Fruit fly (Drosophila melanogaster) whole organism, embryonic: ENCODE results near the gene dUTPase.

Experiments used
- BEAF-32 ChIP-seq: fragments of 200-800 bp; sonication (Bioruptor generic); optimal IDR thresholded peaks from 3 replicates; lab custom pipeline; 2017; ENCODE audit warnings: missing biosample characterization, missing genetic modification characterization, mild to moderate bottlenecking, moderate library complexity, missing genetic modification reagents
- CG10147 ChIP-seq: fragments of 200-800 bp; sonication (Bioruptor generic); optimal IDR thresholded peaks from 2 replicates; lab custom pipeline; 2019; ENCODE audit warnings: missing biosample characterization, mild to moderate bottlenecking, missing genetic modification characterization, moderate library complexity
- CG11456 ChIP-seq: fragments of 200-800 bp; sonication (Bioruptor generic); IDR thresholded peaks from 3 replicates; pipeline ENCODE4 v1.3.6; 2022; ENCODE audit warnings: missing biosample characterization, missing genetic modification characterization
- CG11723 ChIP-seq: fragments of 200-800 bp; sonication (Bioruptor generic); optimal IDR thresholded peaks from 2 replicates; lab custom pipeline; 2017; ENCODE audit warnings: missing biosample characterization, mild to moderate bottlenecking, missing genetic modification characterization
- CG12659 ChIP-seq: fragments of 200-800 bp; sonication (Bioruptor generic); optimal IDR thresholded peaks from 3 replicates; lab custom pipeline; 2017; ENCODE audit warnings: mild to moderate bottlenecking, missing biosample characterization, missing genetic modification reagents, missing genetic modification characterization
- CG13123 ChIP-seq: fragments of 200-800 bp; sonication (Bioruptor generic); optimal IDR thresholded peaks from 2 replicates; lab custom pipeline; 2016; ENCODE audit warnings: missing biosample characterization, missing genetic modification characterization
- CG1529 ChIP-seq: fragments of 200-800 bp; sonication (Bioruptor generic); optimal IDR thresholded peaks from 3 replicates; lab custom pipeline; 2018; ENCODE audit warnings: missing biosample characterization, missing genetic modification characterization
- CG17186 ChIP-seq: fragments of 200-800 bp; sonication (Bioruptor generic); optimal IDR thresholded peaks from 3 replicates; lab custom pipeline; 2017; ENCODE audit warnings: missing biosample characterization, missing genetic modification reagents, missing genetic modification characterization
- CG18262 ChIP-seq: fragments of 200-800 bp; optimal IDR thresholded peaks from 3 replicates; lab custom pipeline; 2019; ENCODE audit warnings: missing biosample characterization, mild to moderate bottlenecking, missing genetic modification characterization, moderate library complexity
- CG18619 ChIP-seq: fragments of 200-800 bp; sonication (Bioruptor generic); optimal IDR thresholded peaks from 3 replicates; lab custom pipeline; 2017; ENCODE audit warnings: missing biosample characterization, mild to moderate bottlenecking, missing genetic modification characterization
- CG30431 ChIP-seq: fragments of 200-800 bp; sonication (Bioruptor generic); optimal IDR thresholded peaks from 2 replicates; lab custom pipeline; 2017; ENCODE audit warnings: missing biosample characterization, missing genetic modification characterization
- CG31388 ChIP-seq: fragments of 200-800 bp; sonication (Bioruptor generic); optimal IDR thresholded peaks from 2 replicates; lab custom pipeline; 2016; ENCODE audit warnings: missing biosample characterization, missing genetic modification characterization
- CG3838 ChIP-seq: fragments of 200-800 bp; sonication (Bioruptor generic); optimal IDR thresholded peaks from 3 replicates; lab custom pipeline; 2016; ENCODE audit warnings: missing biosample characterization, missing genetic modification characterization
- CG42726 ChIP-seq: fragments of 200-800 bp; sonication (Bioruptor generic); IDR thresholded peaks from 2 replicates; pipeline ENCODE4 v1.3.6; 2022; ENCODE audit warnings: missing biosample characterization, missing genetic modification characterization; ENCODE audit not compliant: partially characterized antibody
- CG4328 ChIP-seq: fragments of 200-800 bp; sonication (Bioruptor generic); optimal IDR thresholded peaks from 3 replicates; lab custom pipeline; 2017; ENCODE audit warnings: missing biosample characterization, missing genetic modification reagents, missing genetic modification characterization
- CG43689 ChIP-seq: fragments of 200-800 bp; sonication (Bioruptor generic); IDR thresholded peaks from 2 replicates; pipeline ENCODE4 v1.3.6; 2022; ENCODE audit warnings: missing biosample characterization, missing genetic modification characterization
- CG5245 ChIP-seq: fragments of 200-800 bp; sonication (Bioruptor generic); optimal IDR thresholded peaks from 3 replicates; lab custom pipeline; 2016; ENCODE audit warnings: missing biosample characterization, missing genetic modification characterization
- CG6813 ChIP-seq: fragments of 200-800 bp; sonication (Bioruptor generic); optimal IDR thresholded peaks from 2 replicates; lab custom pipeline; 2017; ENCODE audit warnings: missing biosample characterization, missing genetic modification characterization, mild to moderate bottlenecking, moderate library complexity, missing genetic modification reagents
- CG7357 ChIP-seq: fragments of 200-800 bp; sonication (Bioruptor generic); IDR thresholded peaks from 3 replicates; pipeline ENCODE4 v1.3.6; 2022; ENCODE audit warnings: missing biosample characterization, missing genetic modification characterization
- CG9876 ChIP-seq: fragments of 200-800 bp; sonication (Bioruptor generic); optimal IDR thresholded peaks from 2 replicates; lab custom pipeline; 2016; ENCODE audit warnings: missing biosample characterization, missing genetic modification characterization
- CHES-1-like ChIP-seq: fragments of 200-800 bp; sonication (Bioruptor generic); optimal IDR thresholded peaks from 2 replicates; lab custom pipeline; 2016; ENCODE audit warnings: missing biosample characterization, missing genetic modification characterization
- D19A ChIP-seq: fragments of 200-800 bp; optimal IDR thresholded peaks from 3 replicates; lab custom pipeline; 2019; ENCODE audit warnings: missing biosample characterization, mild to moderate bottlenecking, missing genetic modification characterization, moderate library complexity
- Dek ChIP-seq: fragments of 200-800 bp; sonication (Bioruptor generic); optimal IDR thresholded peaks from 3 replicates; lab custom pipeline; 2019; ENCODE audit warnings: missing biosample characterization, mild to moderate bottlenecking, missing genetic modification characterization, moderate library complexity
- Fer3 ChIP-seq: fragments of 200-800 bp; sonication (Bioruptor generic); optimal IDR thresholded peaks from 2 replicates; lab custom pipeline; 2018; ENCODE audit warnings: missing biosample characterization, mild to moderate bottlenecking, missing genetic modification characterization, moderate library complexity
- Hand ChIP-seq: fragments of 200-800 bp; sonication (Bioruptor generic); optimal IDR thresholded peaks from 2 replicates; lab custom pipeline; 2017; ENCODE audit warnings: mild to moderate bottlenecking, missing biosample characterization, missing genetic modification reagents, missing genetic modification characterization
- Hey ChIP-seq: fragments of 200-800 bp; sonication (Bioruptor generic); optimal IDR thresholded peaks from 3 replicates; lab custom pipeline; 2018; ENCODE audit warnings: missing biosample characterization, mild to moderate bottlenecking, missing genetic modification characterization
- Myb ChIP-seq: fragments of 200-800 bp; sonication (Bioruptor generic); optimal IDR thresholded peaks from 2 replicates; lab custom pipeline; 2016; ENCODE audit warnings: missing biosample characterization, missing genetic modification characterization
- NC2β ChIP-seq: fragments of 200-800 bp; sonication (Bioruptor generic); optimal IDR thresholded peaks from 2 replicates; lab custom pipeline; 2016; ENCODE audit warnings: missing biosample characterization, missing genetic modification characterization
- Oaz ChIP-seq: fragments of 200-800 bp; sonication (Bioruptor generic); IDR thresholded peaks from 2 replicates; pipeline ENCODE4 v1.3.6; 2022; ENCODE audit warnings: missing biosample characterization, missing genetic modification characterization
- Side ChIP-seq: fragments of 200-800 bp; sonication (Bioruptor generic); optimal IDR thresholded peaks from 2 replicates; lab custom pipeline; 2016; ENCODE audit warnings: missing biosample characterization, missing genetic modification characterization
- Sox102F ChIP-seq: fragments of 200-800 bp; sonication (Bioruptor generic); optimal IDR thresholded peaks from 2 replicates; lab custom pipeline; 2018; ENCODE audit warnings: missing biosample characterization, mild to moderate bottlenecking, missing genetic modification characterization, moderate library complexity
- Usf ChIP-seq: fragments of 200-800 bp; sonication (Bioruptor generic); optimal IDR thresholded peaks from 2 replicates; lab custom pipeline; 2017; ENCODE audit warnings: missing genotype, missing biosample characterization, missing genetic modification characterization
- cad ChIP-seq: fragments of >200 bp; optimal IDR thresholded peaks from 2 replicates; lab custom pipeline; 2017; ENCODE audit warnings: missing biosample characterization, missing genetic modification characterization
- chm ChIP-seq: fragments of 200-800 bp; sonication (Bioruptor generic); IDR thresholded peaks from 2 replicates; pipeline ENCODE4 v1.3.6; 2022; ENCODE audit warnings: missing biosample characterization, missing genetic modification characterization
- danr ChIP-seq: fragments of 200-800 bp; sonication (Bioruptor generic); IDR thresholded peaks from 2 replicates; pipeline ENCODE4 v1.3.6; 2022; ENCODE audit warnings: missing biosample characterization, missing genetic modification characterization
- ftz-f1 ChIP-seq: fragments of 200-800 bp; sonication (Bioruptor generic); optimal IDR thresholded peaks from 2 replicates; lab custom pipeline; 2016; ENCODE audit warnings: missing biosample characterization, missing genetic modification characterization
- grau ChIP-seq: fragments of 200-800 bp; optimal IDR thresholded peaks from 3 replicates; lab custom pipeline; 2019; ENCODE audit warnings: missing biosample characterization, mild to moderate bottlenecking, missing genetic modification characterization, moderate library complexity
- gsb-n ChIP-seq: fragments of 200-800 bp; sonication (Bioruptor generic); optimal IDR thresholded peaks from 3 replicates; lab custom pipeline; 2018; ENCODE audit warnings: missing biosample characterization, mild to moderate bottlenecking, missing genetic modification characterization
- hth ChIP-seq: fragments of >200 bp; optimal IDR thresholded peaks from 2 replicates; lab custom pipeline; 2017; ENCODE audit warnings: inconsistent platforms
- nerfin-2 ChIP-seq: fragments of 200-800 bp; sonication (Bioruptor generic); IDR thresholded peaks from 2 replicates; pipeline ENCODE4 v1.3.6; 2022; ENCODE audit warnings: missing biosample characterization, missing genetic modification characterization; ENCODE audit not compliant: partially characterized antibody
- pum ChIP-seq: fragments of 200-800 bp; sonication (Bioruptor generic); optimal IDR thresholded peaks from 2 replicates; lab custom pipeline; 2016; ENCODE audit warnings: missing biosample characterization, missing genetic modification characterization
- rib ChIP-seq: fragments of 200-800 bp; sonication (Bioruptor generic); IDR thresholded peaks from 2 replicates; pipeline ENCODE4 v1.3.6; 2022; ENCODE audit warnings: missing biosample characterization, missing genetic modification characterization
- row ChIP-seq: fragments of 200-800 bp; sonication (Bioruptor generic); IDR thresholded peaks from 3 replicates; pipeline ENCODE4 v1.3.6; 2022; ENCODE audit warnings: missing biosample characterization, missing genetic modification characterization
- sd ChIP-seq: fragments of 200-800 bp; sonication (Bioruptor generic); optimal IDR thresholded peaks from 3 replicates; lab custom pipeline; 2018; ENCODE audit warnings: missing biosample characterization, mild to moderate bottlenecking, missing genetic modification characterization, moderate library complexity
- sens-2 ChIP-seq: fragments of 200-800 bp; sonication (Bioruptor generic); IDR thresholded peaks from 2 replicates; pipeline ENCODE4 v1.3.6; 2022; ENCODE audit warnings: missing biosample characterization, missing genetic modification characterization
- sob ChIP-seq: fragments of 200-800 bp; sonication (Bioruptor generic); IDR thresholded peaks from 2 replicates; pipeline ENCODE4 v1.3.6; 2022; ENCODE audit warnings: missing biosample characterization, missing genetic modification characterization
- tap ChIP-seq: fragments of 200-800 bp; optimal IDR thresholded peaks from 3 replicates; lab custom pipeline; 2019; ENCODE audit warnings: missing biosample characterization, mild to moderate bottlenecking, missing genetic modification characterization, moderate library complexity
- trh ChIP-seq: fragments of 200-800 bp; sonication (Bioruptor generic); optimal IDR thresholded peaks from 2 replicates; lab custom pipeline; 2016; ENCODE audit warnings: missing biosample characterization, missing genetic modification characterization
- unpg ChIP-seq: fragments of 200-800 bp; sonication (Bioruptor generic); optimal IDR thresholded peaks from 3 replicates; lab custom pipeline; 2018; ENCODE audit warnings: missing biosample characterization, mild to moderate bottlenecking, missing genetic modification characterization, moderate library complexity
- wor ChIP-seq: fragments of 200-800 bp; sonication (Bioruptor generic); IDR thresholded peaks from 2 replicates; pipeline ENCODE4 v1.3.6; 2022; ENCODE audit warnings: missing biosample characterization, missing genetic modification characterization
- zfh2 ChIP-seq: fragments of 200-800 bp; sonication (Bioruptor generic); optimal IDR thresholded peaks from 2 replicates; lab custom pipeline; 2016; ENCODE audit warnings: missing biosample characterization, missing genetic modification characterization

dUTPase gene

DNA sequence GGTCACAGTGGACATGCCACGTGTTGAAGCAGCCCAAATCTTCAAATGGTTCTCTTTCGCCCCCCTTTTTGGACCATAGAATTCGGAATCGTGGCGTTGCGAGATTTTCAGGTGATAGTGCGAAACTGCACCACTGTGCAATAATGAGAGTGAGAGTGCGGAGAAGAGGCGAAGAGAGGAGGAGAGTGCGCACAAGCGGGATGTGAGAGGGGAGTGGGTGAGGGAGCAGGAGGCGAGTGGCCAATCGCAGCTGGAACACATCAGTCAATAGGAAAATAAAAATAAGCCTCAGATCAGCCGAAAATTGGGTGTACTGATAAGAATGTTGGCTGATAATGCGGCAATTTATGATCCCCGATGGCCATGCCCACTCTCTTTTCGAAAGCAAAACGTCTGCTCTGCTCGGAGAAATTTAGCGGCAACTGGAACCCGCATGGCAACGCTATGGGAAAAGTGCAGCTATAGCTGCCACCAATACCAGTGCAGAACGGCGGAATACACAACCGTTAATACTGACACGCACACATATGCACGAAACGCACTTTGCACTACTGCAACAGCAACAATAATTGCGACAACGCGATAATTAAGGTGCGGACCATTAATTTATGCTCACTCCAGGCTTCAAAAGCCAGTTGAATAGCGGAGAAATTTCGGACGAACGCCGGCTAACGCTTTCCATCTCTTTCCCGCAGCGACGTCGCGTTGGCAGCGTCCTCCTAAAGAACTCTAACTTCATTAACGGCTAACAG lies 43.7 kb upstream of the dUTPase start (continued):
- TF ChIP-seq trh (no peak), Usf (GFP tag; lab: Kevin White, UChicago) (no peak), Hand (GFP tag; lab: Kevin White, UChicago) (no peak), CG1529 (no peak), pum (GFP tag; lab: Kevin White, UChicago) (no peak), cad (GFP tag; lab: Kevin White, UChicago) (peak; percentile 32), ftz-f1 (GFP tag; lab: Kevin White, UChicago) (peak; percentile 63), Dek (no peak), CG3838 (no peak), CG43689 (GFP tag; lab: Robert Waterston, UW) (no peak), sd (tag; lab: Kevin White, UChicago) (no peak), Oaz (no peak), CG9876 (GFP tag; lab: Kevin White, UChicago) (no peak), NC2β (GFP tag; lab: Kevin White, UChicago) (no peak), BEAF-32 (GFP tag; lab: Kevin White, UChicago) (no peak), Side (GFP tag; lab: Kevin White, UChicago) (peak; percentile 18), Fer3 (tag; lab: Kevin White, UChicago) (no peak), CG4328 (GFP tag; lab: Kevin White, UChicago) (no peak), CHES-1-like (no peak), CG10147 (GFP tag; lab: Kevin White, UChicago) (no peak), sob (GFP tag; lab: Robert Waterston, UW) (no peak), CG5245 (no peak), chm (GFP tag; lab: Robert Waterston, UW) (peak; percentile 62; the same call in 1 of the 2 replicates), tap (tag; lab: Kevin White, UChicago) (no peak), nerfin-2 (GFP tag; lab: Robert Waterston, UW) (0 out of 2 replicates have a peak, but pooled peaks have one; percentile 12), CG18619 (GFP tag; lab: Kevin White, UChicago) (no peak), hth (lab: Kevin White, UChicago) (no peak), CG17186 (peak; percentile 29), CG31388 (GFP tag; lab: Kevin White, UChicago) (no peak), CG13123 (no peak), zfh2 (GFP tag; lab: Kevin White, UChicago) (no peak), sens-2 (GFP tag; lab: Robert Waterston, UW) (no peak), Hey (tag; lab: Kevin White, UChicago) (no peak), row (peak; percentile 77), wor (GFP tag; lab: Robert Waterston, UW) (no peak), CG12659 (GFP tag; lab: Kevin White, UChicago) (peak; percentile 29), rib (GFP tag; lab: Robert Waterston, UW) (peak; percentile 37; the same call in 1 of the 2 replicates), Sox102F (no peak), CG42726 (GFP tag; lab: Robert Waterston, UW) (0 out of 2 replicates have a peak, but pooled peaks have one; percentile 40), Myb (GFP tag; lab: Kevin White, UChicago) (no peak), gsb-n (tag; lab: Kevin White, UChicago) (no peak), CG30431 (GFP tag; lab: Kevin White, UChicago) (no peak), CG11723 (GFP tag; lab: Kevin White, UChicago) (no peak), CG11456 (GFP tag; lab: Robert Waterston, UW) (no peak), CG18262 (no peak), CG7357 (GFP tag; lab: Robert Waterston, UW) (no peak), D19A (tag; lab: Kevin White, UChicago) (no peak), CG6813 (GFP tag; lab: Kevin White, UChicago) (no peak), unpg (GFP tag; lab: Kevin White, UChicago) (no peak), grau (tag; lab: Kevin White, UChicago) (peak; percentile 2), danr (no peak)
